Worm (Caenorhabditis elegans): ENCODE measurements around the gene F44A2.5.

- TF ChIP-seq nhr-28 (tag; optimal IDR thresholded peaks at IDR 0.05) (no peak), ama-1 (optimal IDR thresholded peaks at IDR 0.05) (no peak), elt-2 (tag; optimal IDR thresholded peaks at IDR 0.05) (no peak), nhr-76 (tag; optimal IDR thresholded peaks at IDR 0.05) (no peak), egl-27 (tag; optimal IDR thresholded peaks at IDR 0.05) (no peak), nhr-237 (tag; optimal IDR thresholded peaks at IDR 0.05) (no peak), mdl-1 (tag; optimal IDR thresholded peaks at IDR 0.05) (no peak), skn-1 (tag; optimal IDR thresholded peaks at IDR 0.05) (no peak), elt-3 (tag; optimal IDR thresholded peaks at IDR 0.05) (no peak), sea-2 (GFP tag; optimal IDR thresholded peaks at IDR 0.05) (no peak), lsy-12 (tag; optimal IDR thresholded peaks at IDR 0.05) (no peak), nhr-12 (tag; optimal IDR thresholded peaks at IDR 0.05) (no peak), fos-1 (tag; optimal IDR thresholded peaks at IDR 0.05) (no peak), snpc-4 (tag; optimal IDR thresholded peaks at IDR 0.05) (no peak)
Measured at ce11 chrV:9260411-9260810, 37.0 kb upstream of the F44A2.5 start.
